Worm (Caenorhabditis elegans): Measurements from ENCODE around the gene srh-239.

- TF ChIP-seq elt-2 (tag; optimal IDR thresholded peaks at IDR 0.05) = no peak
- TF ChIP-seq ceh-16 (tag; optimal IDR thresholded peaks at IDR 0.05) = no peak
- no peak for TF ChIP-seq nfya-1 (tag; optimal IDR thresholded peaks at IDR 0.05; ENCODE audit: insufficient read depth)
- TF ChIP-seq mdl-1 (tag; optimal IDR thresholded peaks at IDR 0.05) = no peak
- no peak for TF ChIP-seq ama-1 (optimal IDR thresholded peaks at IDR 0.05)
- TF ChIP-seq unc-62 (GFP tag; optimal IDR thresholded peaks at IDR 0.05) = no peak
- TF ChIP-seq skn-1 (tag; optimal IDR thresholded peaks at IDR 0.05) = no peak
- no peak for TF ChIP-seq ZK546.5 (tag; optimal IDR thresholded peaks at IDR 0.05)
Observed at ce11 chrV:15471029-15471428, 25.5 kb downstream of the srh-239 start, which contains the start of gene dpf-1.

All from whole organism, L3 larva.